Worm (Caenorhabditis elegans) whole organism, mixed stage, embryonic: Measurements from ENCODE around the gene hcp-2.

Experiments
- ceh-43 ChIP-seq: fragments of 200-800 bp; sonication (Bioruptor generic); optimal IDR thresholded peaks from 2 replicates; lab custom pipeline; 2018; ENCODE audit warnings: mild to moderate bottlenecking, missing genetic modification characterization, moderate library complexity, missing compliant biosample characterization
- ces-1 ChIP-seq: fragments of 150-350 bp; optimal IDR thresholded peaks from 2 replicates; lab custom pipeline; 2014; ENCODE audit warnings: missing biosample characterization, missing genetic modification reagents, missing genetic modification characterization
- nhr-237 ChIP-seq: fragments of 150-350 bp; optimal IDR thresholded peaks from 2 replicates; lab custom pipeline; 2014; ENCODE audit warnings: missing biosample characterization, missing genetic modification characterization
- snpc-4 ChIP-seq: fragments of 150-350 bp; optimal IDR thresholded peaks from 2 replicates; lab custom pipeline; 2014; ENCODE audit warnings: missing biosample characterization, missing genetic modification characterization
- ztf-11 ChIP-seq: fragments of 150-350 bp; optimal IDR thresholded peaks from 2 replicates; lab custom pipeline; 2014; ENCODE audit warnings: missing biosample characterization, missing genetic modification characterization

DNA sequence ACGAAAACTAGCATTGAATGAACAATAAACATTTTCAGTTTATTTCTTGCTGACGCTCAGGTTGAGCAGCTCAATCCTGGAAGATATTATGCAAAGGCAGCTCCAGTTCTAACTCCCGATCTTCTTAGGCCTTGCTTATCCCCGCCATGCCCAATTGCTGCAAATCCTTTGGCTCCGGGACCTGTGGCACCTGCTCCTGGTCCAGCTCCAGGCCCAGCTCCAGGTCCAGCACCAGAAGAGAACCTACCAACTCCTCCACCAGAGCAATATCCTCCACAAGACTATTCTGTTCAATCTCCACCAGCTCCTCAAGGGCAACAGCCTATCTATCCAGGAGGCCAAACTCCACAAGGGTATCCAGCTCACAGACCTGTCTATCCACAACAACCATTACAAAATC lies 29.5 kb upstream of the hcp-2 start:
- no peak for TF ChIP-seq ceh-43 (GFP tag; lab: Kevin White, UChicago)
- TF ChIP-seq snpc-4 (tag; lab: Kevin White, UChicago): no peak
- no peak for TF ChIP-seq ztf-11 (tag; lab: Kevin White, UChicago)
- TF ChIP-seq ces-1 (GFP tag; lab: Kevin White, UChicago): no peak
- TF ChIP-seq nhr-237 (tag; lab: Kevin White, UChicago): no peak
